Worm (Caenorhabditis elegans): ENCODE measurements around the gene Y43C5B.3.

- TF ChIP-seq ztf-29 (GFP tag; IDR thresholded peaks at IDR 0.05) (no peak), cog-1 (tag; optimal IDR thresholded peaks at IDR 0.05) (no peak), klf-2 (GFP tag; conservative IDR thresholded peaks at IDR 0.05) (no peak), flt-1 (GFP tag; IDR thresholded peaks at IDR 0.05) (no peak), ref-1 (GFP tag; conservative IDR thresholded peaks at IDR 0.05) (no peak), tab-1 (GFP tag; IDR thresholded peaks at IDR 0.05) (no peak), ztf-23 (GFP tag; IDR thresholded peaks at IDR 0.05) (no peak), T22C8.4 (GFP tag; IDR thresholded peaks at IDR 0.05) (no peak), med-1 (GFP tag; optimal IDR thresholded peaks at IDR 0.05; ENCODE audit: insufficient read depth) (no peak)
Measured at ce11 chrIV:10374601-10375000, 24.2 kb downstream of the Y43C5B.3 start, which contains the start of gene mask-1.

All from whole organism, midembryonic.